Worm (Caenorhabditis elegans): ENCODE data around the gene col-119.

- TF ChIP-seq mab-5 (tag; optimal IDR thresholded peaks at IDR 0.05) (no peak), snpc-4 (tag; optimal IDR thresholded peaks at IDR 0.05) (no peak), unc-62 (GFP tag; optimal IDR thresholded peaks at IDR 0.05) (no peak), ztf-11 (tag; optimal IDR thresholded peaks at IDR 0.05) (no peak), nhr-237 (tag; optimal IDR thresholded peaks at IDR 0.05) (no peak), sma-9 (GFP tag; optimal IDR thresholded peaks at IDR 0.05) (no peak), sma-9 (tag; optimal IDR thresholded peaks at IDR 0.05) (no peak), R02D3.7 (tag; optimal IDR thresholded peaks at IDR 0.05) (no peak), lin-13 (GFP tag; optimal IDR thresholded peaks at IDR 0.05) (no peak), F13H6.1 (tag; optimal IDR thresholded peaks at IDR 0.05) (no peak), skn-1 (tag; optimal IDR thresholded peaks at IDR 0.05) (no peak), elt-3 (tag; optimal IDR thresholded peaks at IDR 0.05) (no peak), ceh-16 (tag; optimal IDR thresholded peaks at IDR 0.05) (no peak), Y55F3AM.14 (GFP tag; optimal IDR thresholded peaks at IDR 0.05) (no peak)
These were observed 23.0 kb upstream of the col-119 start, which contains the start of gene C53D6.8 for ce11 chrIV:9002636-9003035.
